Fruit fly (Drosophila melanogaster): ENCODE data around the gene Rb97D.

- TF ChIP-seq CG34367 (tag; optimal IDR thresholded peaks at IDR 0.05): peak; percentile 33
- peak; percentile 52 for TF ChIP-seq CG8301 (tag; optimal IDR thresholded peaks at IDR 0.05)
- TF ChIP-seq CG4496 (GFP tag; IDR thresholded peaks at IDR 0.05): peak; percentile 84; the same call in 2 of the 3 replicates
- TF ChIP-seq CG32121 (GFP tag; IDR thresholded peaks at IDR 0.05): peak; percentile 38; the same call in 1 of the 2 replicates
- no peak for TF ChIP-seq CG14655 (GFP tag; optimal IDR thresholded peaks at IDR 0.05)
These were observed at the start of gene Rb97D for dm6 chr3R:26875544-26876027.

All from whole organism, pupa.